Worm (Caenorhabditis elegans) whole organism, L2 larva: Measurements from ENCODE around the gene flp-2.
"Not testable (repeated sequence)": the region's sequence is repeated elsewhere in the genome, so short reads cannot be mapped to it uniquely, and the experiment has no call there.

ENCODE experiments used
- C34F6.9 ChIP-seq: fragments of 150-350 bp; optimal IDR thresholded peaks from 2 replicates; lab custom pipeline; 2014; ENCODE audit warnings: missing biosample characterization, missing genetic modification characterization
- F13H6.1 ChIP-seq: sonication (generic microtip); optimal IDR thresholded peaks from 2 replicates; lab custom pipeline; 2016; ENCODE audit warnings: missing genetic modification characterization, missing compliant biosample characterization
- R02D3.7 ChIP-seq: fragments of 150-350 bp; optimal IDR thresholded peaks from 2 replicates; lab custom pipeline; 2014; ENCODE audit warnings: missing biosample characterization, missing genetic modification characterization
- Y55F3AM.14 ChIP-seq: fragments of 200-800 bp; sonication (Bioruptor generic); optimal IDR thresholded peaks from 2 replicates; lab custom pipeline; 2018; ENCODE audit warnings: mild to moderate bottlenecking, missing genetic modification characterization, missing compliant biosample characterization
- ZK546.5 ChIP-seq: sonication (generic microtip); optimal IDR thresholded peaks from 2 replicates; lab custom pipeline; 2017; ENCODE audit warnings: missing biosample characterization, missing genetic modification characterization
- aly-2 ChIP-seq: fragments of 150-350 bp; optimal IDR thresholded peaks from 2 replicates; lab custom pipeline; 2014; ENCODE audit warnings: missing biosample characterization, missing genetic modification characterization
- crh-2 ChIP-seq: sonication (generic microtip); optimal IDR thresholded peaks from 2 replicates; lab custom pipeline; 2017; ENCODE audit warnings: missing biosample characterization, missing genetic modification characterization
- egl-27 ChIP-seq: sonication (generic microtip); optimal IDR thresholded peaks from 3 replicates; lab custom pipeline; 2017; ENCODE audit warnings: missing biosample characterization, missing genetic modification reagents, missing genetic modification characterization
- elt-3 ChIP-seq: sonication (generic microtip); optimal IDR thresholded peaks from 2 replicates; lab custom pipeline; 2017; ENCODE audit warnings: missing biosample characterization, missing genetic modification characterization
- fos-1 ChIP-seq: fragments of 150-350 bp; optimal IDR thresholded peaks from 2 replicates; lab custom pipeline; 2014; ENCODE audit warnings: missing biosample characterization, missing genetic modification characterization
- gmeb-1 ChIP-seq: fragments of 150-350 bp; optimal IDR thresholded peaks from 2 replicates; lab custom pipeline; 2014; ENCODE audit warnings: missing biosample characterization, missing genetic modification characterization
- lin-13 ChIP-seq: fragments of 150-350 bp; optimal IDR thresholded peaks from 2 replicates; lab custom pipeline; 2014; ENCODE audit warnings: missing biosample characterization, missing genetic modification reagents, missing genetic modification characterization
- lsy-2 ChIP-seq, 2 experiments: fragments of 150-350 bp in 1 of 2; sonication (generic microtip) in 1 of 2; optimal IDR thresholded peaks; 2 replicates each; lab custom pipeline; 2014 to 2017; ENCODE audit warnings: missing biosample characterization in 2 of 2, missing genetic modification characterization in 2 of 2
- mab-5 ChIP-seq: fragments of 150-350 bp; optimal IDR thresholded peaks from 2 replicates; lab custom pipeline; 2014; ENCODE audit warnings: missing biosample characterization, missing genetic modification characterization
- mbf-1 ChIP-seq: sonication (generic microtip); optimal IDR thresholded peaks from 2 replicates; lab custom pipeline; 2017; ENCODE audit warnings: missing biosample characterization, missing genetic modification characterization
- mdl-1 ChIP-seq, 2 experiments: fragments of 150-350 bp in 1 of 2; sonication (generic microtip) in 1 of 2; optimal IDR thresholded peaks; 2 replicates each; lab custom pipeline; 2017; ENCODE audit warnings: missing biosample characterization in 2 of 2, missing genetic modification characterization in 2 of 2
- nhr-11 ChIP-seq: fragments of 150-350 bp; optimal IDR thresholded peaks from 2 replicates; lab custom pipeline; 2014; ENCODE audit warnings: missing biosample characterization, missing genetic modification characterization
- nhr-129 ChIP-seq: fragments of 150-350 bp; optimal IDR thresholded peaks from 2 replicates; lab custom pipeline; 2014; ENCODE audit warnings: missing biosample characterization, missing genetic modification characterization
- nhr-21 ChIP-seq: fragments of 150-350 bp; optimal IDR thresholded peaks from 2 replicates; lab custom pipeline; 2014; ENCODE audit warnings: missing biosample characterization, missing genetic modification characterization
- nhr-23 ChIP-seq: fragments of 150-350 bp; optimal IDR thresholded peaks from 2 replicates; lab custom pipeline; 2014; ENCODE audit warnings: missing biosample characterization, missing genetic modification reagents, missing genetic modification characterization
- nhr-25 ChIP-seq: fragments of 150-350 bp; sonication (generic microtip); optimal IDR thresholded peaks from 3 replicates; lab custom pipeline; 2014; ENCODE audit warnings: missing biosample characterization, missing genetic modification characterization
- nhr-77 ChIP-seq: fragments of 150-350 bp; optimal IDR thresholded peaks from 2 replicates; lab custom pipeline; 2014; ENCODE audit warnings: missing biosample characterization, missing genetic modification characterization
- peb-1 ChIP-seq: fragments of 150-350 bp; optimal IDR thresholded peaks from 2 replicates; lab custom pipeline; 2014; ENCODE audit warnings: missing biosample characterization, missing genetic modification characterization
- sem-4 ChIP-seq: fragments of 150-350 bp; optimal IDR thresholded peaks from 2 replicates; lab custom pipeline; 2014; ENCODE audit warnings: missing biosample characterization, missing genetic modification reagents, missing genetic modification characterization
- skn-1 ChIP-seq: sonication (generic microtip); optimal IDR thresholded peaks from 2 replicates; lab custom pipeline; 2017; ENCODE audit warnings: missing biosample characterization, missing genetic modification characterization
- sma-3 ChIP-seq: sonication (generic microtip); optimal IDR thresholded peaks from 2 replicates; lab custom pipeline; 2016; ENCODE audit warnings: missing genetic modification reagents, missing genetic modification characterization, missing compliant biosample characterization
- sma-9 ChIP-seq, 2 experiments: fragments of 150-350 bp in 1 of 2; sonication (generic microtip) in 1 of 2; optimal IDR thresholded peaks; 2 replicates each; lab custom pipeline; 2014 to 2016; ENCODE audit warnings: missing genetic modification characterization in 2 of 2, mild to moderate bottlenecking in 1 of 2, missing biosample characterization in 1 of 2, missing compliant biosample characterization in 1 of 2, missing genetic modification reagents in 1 of 2, moderate library complexity in 1 of 2
- snpc-4 ChIP-seq: fragments of 150-350 bp; optimal IDR thresholded peaks from 2 replicates; lab custom pipeline; 2014; ENCODE audit warnings: missing biosample characterization, missing genetic modification characterization
- unc-39 ChIP-seq: fragments of 150-350 bp; optimal IDR thresholded peaks from 2 replicates; lab custom pipeline; 2014; ENCODE audit warnings: missing biosample characterization, missing genetic modification characterization
- unc-55 ChIP-seq: fragments of 150-350 bp; sonication (generic microtip); optimal IDR thresholded peaks from 3 replicates; lab custom pipeline; 2014; ENCODE audit warnings: missing biosample characterization, missing genetic modification reagents, missing genetic modification characterization
- unc-62 ChIP-seq: fragments of 150-350 bp; optimal IDR thresholded peaks from 2 replicates; lab custom pipeline; 2014; ENCODE audit warnings: missing biosample characterization, missing genetic modification reagents, missing genetic modification characterization
- zag-1 ChIP-seq: fragments of 150-350 bp; optimal IDR thresholded peaks from 2 replicates; lab custom pipeline; 2014; ENCODE audit warnings: missing biosample characterization, missing genetic modification characterization
- ztf-4 ChIP-seq: fragments of 150-350 bp; optimal IDR thresholded peaks from 2 replicates; lab custom pipeline; 2014; ENCODE audit warnings: missing biosample characterization, missing genetic modification characterization

flp-2 gene

DNA sequence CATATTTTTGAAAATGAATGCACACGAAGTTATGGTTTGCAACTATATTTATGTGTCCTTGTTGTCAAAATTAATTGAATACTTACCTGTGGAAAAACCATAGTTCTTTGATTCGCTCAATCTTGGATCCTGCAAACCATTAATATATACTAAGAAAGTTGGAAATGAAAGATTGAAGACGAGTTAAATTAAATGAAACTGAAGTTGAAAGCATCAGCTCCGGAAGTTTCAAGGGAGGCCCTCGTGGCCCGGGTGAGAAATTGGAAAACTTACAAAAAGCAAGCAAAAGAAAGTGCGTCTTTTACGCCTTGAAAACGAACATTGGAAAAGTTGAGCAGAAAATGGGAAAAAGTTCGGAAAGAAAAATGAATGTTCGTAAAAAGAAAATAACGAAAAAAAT lies 38.0 kb upstream of the flp-2 start, which contains the start of gene unc-58:
Gene unc-58 (minus strand): TSS at position 101 of the 400 bp plus-strand sequence.
- TF ChIP-seq sma-3 (no peak), fos-1 (no peak), aly-2 (tag; lab: Kevin White, UChicago) (no peak), mdl-1 (tag; optimal IDR thresholded peaks at IDR 0.05; lab: Kevin White, UChicago) (no peak), skn-1 (tag; lab: Kevin White, UChicago) (no peak), lin-13 (no peak), zag-1 (tag; lab: Kevin White, UChicago) (no peak), elt-3 (no peak), nhr-11 (tag; lab: Kevin White, UChicago) (no peak), unc-62 (GFP tag; lab: Kevin White, UChicago) (no peak), peb-1 (tag; lab: Kevin White, UChicago) (no peak), unc-55 (no peak), nhr-25 (tag; lab: Kevin White, UChicago) (no peak), ZK546.5 (tag; lab: Kevin White, UChicago) (no peak), F13H6.1 (tag; lab: Kevin White, UChicago) (no peak), R02D3.7 (no peak)

DNA sequence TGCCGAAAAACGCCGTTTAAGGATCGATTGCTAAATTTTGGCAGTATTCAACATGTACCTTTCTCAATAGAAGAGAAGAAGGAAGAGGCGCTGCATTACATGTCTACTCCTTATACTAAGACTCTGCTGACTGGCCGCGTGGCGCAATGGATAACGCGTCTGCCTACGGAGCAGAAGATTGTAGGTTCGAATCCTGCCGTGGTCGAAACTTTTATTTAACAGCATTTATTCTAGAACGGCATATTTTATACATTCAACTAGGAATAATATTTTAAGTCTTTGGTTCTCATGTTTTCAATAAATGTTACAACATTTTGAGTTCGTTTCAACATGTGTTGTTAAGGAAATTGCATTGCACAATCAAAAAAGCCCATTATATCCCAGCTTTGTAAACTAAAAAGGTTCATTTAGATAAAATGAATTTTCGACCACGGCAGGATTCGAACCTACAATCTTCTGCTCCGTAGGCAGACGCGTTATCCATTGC lies 37.5 kb upstream of the flp-2 start:
- TF ChIP-seq F13H6.1 (tag; lab: Kevin White, UChicago) (peak; percentile 53), sma-9 (GFP tag; optimal IDR thresholded peaks at IDR 0.05; lab: Kevin White, UChicago) (peak; percentile 79), unc-55 (peak; percentile 76), nhr-11 (tag; lab: Kevin White, UChicago) (peak; percentile 19), C34F6.9 (tag; lab: Kevin White, UChicago) (peak; percentile 31), nhr-129 (tag; lab: Kevin White, UChicago) (peak; percentile 54), ztf-4 (tag; lab: Kevin White, UChicago) (peak; percentile 14), lin-13 (peak; percentile 62), sma-3 (peak; percentile 60), lsy-2 (tag; optimal IDR thresholded peaks at IDR 0.05; lab: Kevin White, UChicago) (peak in 1 of 2 experiments; percentile 37), crh-2 (tag; lab: Kevin White, UChicago) (peak; percentile 74), nhr-21 (tag; lab: Kevin White, UChicago) (peak; percentile 59), fos-1 (peak; percentile 54), sem-4 (tag; lab: Kevin White, UChicago) (peak; percentile 32), egl-27 (tag; lab: Kevin White, UChicago) (peak; percentile 54)
- TF ChIP-seq sma-9 (tag; optimal IDR thresholded peaks at IDR 0.05; lab: Kevin White, UChicago), result not testable (repeated sequence)

DNA sequence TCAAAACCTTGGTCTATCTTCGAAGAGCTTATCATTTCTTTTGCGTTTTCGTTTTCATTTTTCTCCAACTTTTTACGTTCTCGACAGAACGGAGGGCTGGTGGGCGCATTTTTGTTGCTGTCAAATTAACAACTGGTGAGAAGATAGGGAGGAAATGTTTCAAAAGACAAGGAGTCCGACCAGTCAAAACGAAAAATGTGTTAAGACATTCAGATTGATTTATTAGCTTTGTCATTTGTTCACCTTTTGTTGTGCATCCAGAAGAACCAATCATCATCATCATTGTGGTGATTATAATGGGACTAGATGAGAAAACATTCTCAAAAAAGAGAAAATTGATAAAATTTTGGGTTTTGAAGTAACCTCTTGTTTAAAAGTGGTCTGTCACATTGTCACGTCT lies 35.1 kb upstream of the flp-2 start:
- TF ChIP-seq Y55F3AM.14 (GFP tag; lab: Kevin White, UChicago) (no peak), mab-5 (tag; lab: Kevin White, UChicago) (peak; percentile 75), sma-9 (GFP tag; optimal IDR thresholded peaks at IDR 0.05; lab: Kevin White, UChicago) (peak; percentile 39), sma-9 (tag; optimal IDR thresholded peaks at IDR 0.05; lab: Kevin White, UChicago) (no peak), nhr-129 (tag; lab: Kevin White, UChicago) (peak; percentile 1), aly-2 (tag; lab: Kevin White, UChicago) (no peak), nhr-77 (tag; lab: Kevin White, UChicago) (no peak), mbf-1 (tag; lab: Kevin White, UChicago) (no peak)
- TF ChIP-seq, all 48 proteins: peak for 3

DNA sequence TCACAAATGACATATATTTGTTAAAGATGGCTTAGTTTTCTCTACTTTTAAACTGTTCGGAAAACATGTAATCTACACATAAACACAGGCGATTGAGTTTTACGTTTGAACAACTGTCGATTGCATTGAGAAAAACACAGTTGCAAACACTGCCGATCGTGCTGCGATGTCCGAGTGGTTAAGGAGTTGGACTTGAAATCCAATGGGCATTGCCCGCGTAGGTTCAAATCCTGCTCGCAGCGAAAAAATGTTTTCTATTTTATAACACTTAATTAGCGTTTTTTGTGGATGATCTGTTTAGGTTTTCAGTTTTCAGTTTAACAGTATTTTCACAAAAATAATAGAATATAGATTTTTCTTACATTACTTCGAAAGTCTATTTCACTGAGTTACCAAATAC lies 29.3 kb upstream of the flp-2 start:
- TF ChIP-seq Y55F3AM.14 (GFP tag; lab: Kevin White, UChicago) (no peak), skn-1 (tag; lab: Kevin White, UChicago) (no peak), ztf-4 (tag; lab: Kevin White, UChicago) (no peak), nhr-129 (tag; lab: Kevin White, UChicago) (peak; percentile 27), nhr-23 (tag; lab: Kevin White, UChicago) (no peak), nhr-25 (tag; lab: Kevin White, UChicago) (no peak), snpc-4 (tag; lab: Kevin White, UChicago) (no peak), gmeb-1 (tag; lab: Kevin White, UChicago) (no peak), sma-9 (GFP tag; optimal IDR thresholded peaks at IDR 0.05; lab: Kevin White, UChicago) (peak; percentile 35), sma-9 (tag; optimal IDR thresholded peaks at IDR 0.05; lab: Kevin White, UChicago) (no peak), zag-1 (tag; lab: Kevin White, UChicago) (no peak), unc-39 (tag; lab: Kevin White, UChicago) (no peak), crh-2 (tag; lab: Kevin White, UChicago) (no peak), egl-27 (tag; lab: Kevin White, UChicago) (no peak), mab-5 (tag; lab: Kevin White, UChicago) (no peak)
